Fruit fly (Drosophila melanogaster): Measurements from ENCODE around the gene CG7579.

Gene CG7579

dm6 chr3L:15694406-15694805, 11.2 kb upstream of the CG7579 start:
- TF ChIP-seq usp (GFP tag; optimal IDR thresholded peaks at IDR 0.05), result no peak
- no peak for TF ChIP-seq CG8478 (optimal IDR thresholded peaks at IDR 0.05)
- no peak for TF ChIP-seq EcR (GFP tag; optimal IDR thresholded peaks at IDR 0.05)
- no peak for TF ChIP-seq psq (optimal IDR thresholded peaks at IDR 0.05)
- TF ChIP-seq pan (optimal IDR thresholded peaks at IDR 0.05), result no peak
- TF ChIP-seq Dll (optimal IDR thresholded peaks at IDR 0.05), result no peak

- TF ChIP-seq pan (optimal IDR thresholded peaks at IDR 0.05) (no peak), EcR (GFP tag; optimal IDR thresholded peaks at IDR 0.05) (no peak), CG8478 (optimal IDR thresholded peaks at IDR 0.05) (no peak), usp (GFP tag; optimal IDR thresholded peaks at IDR 0.05) (no peak), psq (optimal IDR thresholded peaks at IDR 0.05) (no peak), Dll (optimal IDR thresholded peaks at IDR 0.05) (no peak)
Measured at dm6 chr3L:15692794-15693532, 9.7 kb upstream of the CG7579 start.

- TF ChIP-seq usp (GFP tag; optimal IDR thresholded peaks at IDR 0.05) (no peak), psq (optimal IDR thresholded peaks at IDR 0.05) (no peak), EcR (GFP tag; optimal IDR thresholded peaks at IDR 0.05) (no peak), pan (optimal IDR thresholded peaks at IDR 0.05) (no peak), CG8478 (optimal IDR thresholded peaks at IDR 0.05) (no peak), Dll (optimal IDR thresholded peaks at IDR 0.05) (no peak)
Measured at dm6 chr3L:15692388-15692787, 9.1 kb upstream of the CG7579 start.

- TF ChIP-seq psq (optimal IDR thresholded peaks at IDR 0.05), result no peak
Measured at dm6 chr3L:15691968-15692367, 8.7 kb upstream of the CG7579 start, which contains the start of gene CG34451. CG34451 (minus strand) TSS chr3L:15692068.

dm6 chr3L:15690711-15691591, 7.7 kb upstream of the CG7579 start:
- TF ChIP-seq pan (optimal IDR thresholded peaks at IDR 0.05), result no peak
- TF ChIP-seq EcR (GFP tag; optimal IDR thresholded peaks at IDR 0.05), result peak in 1 of 2 experiments; percentile 22
- no peak for TF ChIP-seq psq (optimal IDR thresholded peaks at IDR 0.05)

- TF ChIP-seq pan (optimal IDR thresholded peaks at IDR 0.05) (no peak), CG8478 (optimal IDR thresholded peaks at IDR 0.05) (no peak), psq (optimal IDR thresholded peaks at IDR 0.05) (no peak), usp (GFP tag; optimal IDR thresholded peaks at IDR 0.05) (no peak), Dll (optimal IDR thresholded peaks at IDR 0.05) (no peak), EcR (GFP tag; optimal IDR thresholded peaks at IDR 0.05) (no peak)
Measured at dm6 chr3L:15689518-15689917, 6.3 kb upstream of the CG7579 start.

- TF ChIP-seq psq (optimal IDR thresholded peaks at IDR 0.05), result no peak
- TF ChIP-seq Dll (optimal IDR thresholded peaks at IDR 0.05), result no peak
- no peak for TF ChIP-seq usp (GFP tag; optimal IDR thresholded peaks at IDR 0.05)
- no peak for TF ChIP-seq pan (optimal IDR thresholded peaks at IDR 0.05)
- no peak for TF ChIP-seq CG8478 (optimal IDR thresholded peaks at IDR 0.05)
- TF ChIP-seq EcR (GFP tag; optimal IDR thresholded peaks at IDR 0.05), result no peak
Measured at dm6 chr3L:15687802-15688201, 4.6 kb upstream of the CG7579 start, which contains the start of gene CG34452. CG34452 (minus strand) TSS chr3L:15687902.

dm6 chr3L:15684017-15684416, 772 bp upstream of the CG7579 start:
- TF ChIP-seq CG8478 (optimal IDR thresholded peaks at IDR 0.05), result no peak
- TF ChIP-seq Dll (optimal IDR thresholded peaks at IDR 0.05), result no peak
- no peak for TF ChIP-seq EcR (GFP tag; optimal IDR thresholded peaks at IDR 0.05)
- TF ChIP-seq pan (optimal IDR thresholded peaks at IDR 0.05), result no peak
- TF ChIP-seq psq (optimal IDR thresholded peaks at IDR 0.05), result no peak
- no peak for TF ChIP-seq usp (GFP tag; optimal IDR thresholded peaks at IDR 0.05)

- TF ChIP-seq pan (optimal IDR thresholded peaks at IDR 0.05) (no peak), Dll (optimal IDR thresholded peaks at IDR 0.05) (no peak), CG8478 (optimal IDR thresholded peaks at IDR 0.05) (no peak), EcR (GFP tag; optimal IDR thresholded peaks at IDR 0.05) (no peak), usp (GFP tag; optimal IDR thresholded peaks at IDR 0.05) (no peak)
Measured at dm6 chr3L:15679420-15679819, 3.8 kb downstream of the CG7579 start, which contains the start of gene CG7304. CG7304 (plus strand) TSS chr3L:15679720.

dm6 chr3L:15678284-15678683, 5.0 kb downstream of the CG7579 start:
- no peak for TF ChIP-seq pan (optimal IDR thresholded peaks at IDR 0.05)
- TF ChIP-seq CG8478 (optimal IDR thresholded peaks at IDR 0.05), result no peak
- TF ChIP-seq usp (GFP tag; optimal IDR thresholded peaks at IDR 0.05), result no peak
- TF ChIP-seq Dll (optimal IDR thresholded peaks at IDR 0.05), result no peak
- no peak for TF ChIP-seq EcR (GFP tag; optimal IDR thresholded peaks at IDR 0.05)
- TF ChIP-seq psq (optimal IDR thresholded peaks at IDR 0.05), result no peak

dm6 chr3L:15677662-15678061, 5.6 kb downstream of the CG7579 start:
- no peak for TF ChIP-seq psq (optimal IDR thresholded peaks at IDR 0.05)
- no peak for TF ChIP-seq pan (optimal IDR thresholded peaks at IDR 0.05)
- no peak for TF ChIP-seq Dll (optimal IDR thresholded peaks at IDR 0.05)
- TF ChIP-seq EcR (GFP tag; optimal IDR thresholded peaks at IDR 0.05), result no peak
- TF ChIP-seq usp (GFP tag; optimal IDR thresholded peaks at IDR 0.05), result no peak
- no peak for TF ChIP-seq CG8478 (optimal IDR thresholded peaks at IDR 0.05)

- no peak for TF ChIP-seq psq (optimal IDR thresholded peaks at IDR 0.05)
- no peak for TF ChIP-seq EcR (GFP tag; optimal IDR thresholded peaks at IDR 0.05)
- TF ChIP-seq usp (GFP tag; optimal IDR thresholded peaks at IDR 0.05), result no peak
- TF ChIP-seq Dll (optimal IDR thresholded peaks at IDR 0.05), result no peak
Measured at dm6 chr3L:15675111-15675510, 8.1 kb downstream of the CG7579 start.

Data from whole organism.